Worm (Caenorhabditis elegans): ENCODE data around the gene tsp-18.

DNA sequence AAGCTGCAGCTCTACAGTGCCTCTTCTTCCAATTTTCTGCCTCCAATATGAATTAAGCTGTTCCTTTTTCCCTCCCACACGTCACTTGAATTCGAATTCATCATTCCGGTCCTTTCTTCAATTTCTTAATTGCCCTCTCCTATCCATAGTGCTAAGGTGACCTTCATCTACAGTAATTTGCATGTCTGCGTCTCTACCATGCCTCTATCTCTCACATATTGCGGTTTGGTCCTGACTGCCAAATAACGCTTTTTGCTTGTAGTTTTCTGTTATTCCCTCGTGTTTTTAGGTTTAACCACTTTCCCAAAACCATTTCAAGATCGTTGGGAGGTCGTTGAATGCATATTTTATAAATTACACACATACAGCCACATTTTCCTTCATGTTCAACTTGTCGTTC is 23.7 kb upstream of the tsp-18 start:
- no peak for TF ChIP-seq nhr-11 (tag; optimal IDR thresholded peaks at IDR 0.05)
- TF ChIP-seq mbf-1 (tag; optimal IDR thresholded peaks at IDR 0.05) = no peak
- no peak for TF ChIP-seq mdl-1 (tag; optimal IDR thresholded peaks at IDR 0.05)
- no peak for TF ChIP-seq ama-1 (optimal IDR thresholded peaks at IDR 0.05)
- TF ChIP-seq lin-11 (tag; optimal IDR thresholded peaks at IDR 0.05) = no peak
- TF ChIP-seq nhr-12 (tag; optimal IDR thresholded peaks at IDR 0.05) = no peak
- no peak for TF ChIP-seq blmp-1 (tag; optimal IDR thresholded peaks at IDR 0.05; ENCODE audit: insufficient read depth)
- TF ChIP-seq ztf-4 (tag; optimal IDR thresholded peaks at IDR 0.05) = no peak
- TF ChIP-seq mab-5 (tag; optimal IDR thresholded peaks at IDR 0.05) = no peak
- TF ChIP-seq nhr-237 (tag; optimal IDR thresholded peaks at IDR 0.05) = no peak
- no peak for TF ChIP-seq dmd-4 (tag; optimal IDR thresholded peaks at IDR 0.05)
- peak; percentile 3 for TF ChIP-seq ceh-16 (tag; optimal IDR thresholded peaks at IDR 0.05)

All from whole organism, L2 larva.